Fruit fly (Drosophila melanogaster) whole organism, pupa: Measurements from ENCODE around the gene CG7017.

Experiments used
- CG10348 ChIP-seq: fragments of 200-800 bp; sonication (Bioruptor generic); IDR thresholded peaks from 2 replicates; pipeline ENCODE4 v1.3.6; 2022; ENCODE audit warnings: missing biosample characterization, missing genetic modification characterization
- CG12605 ChIP-seq: fragments of 200-800 bp; sonication (Bioruptor generic); IDR thresholded peaks from 2 replicates; pipeline ENCODE4 v1.3.6; 2022; ENCODE audit warnings: missing biosample characterization, missing genetic modification characterization
- CG13204 ChIP-seq: fragments of 200-800 bp; sonication (Bioruptor generic); optimal IDR thresholded peaks from 2 replicates; lab custom pipeline; 2018; ENCODE audit warnings: missing biosample characterization, mild to moderate bottlenecking, missing genetic modification characterization, moderate library complexity
- CG14655 ChIP-seq: fragments of 200-800 bp; sonication (Bioruptor generic); optimal IDR thresholded peaks from 3 replicates; lab custom pipeline; 2017; ENCODE audit warnings: mild to moderate bottlenecking, missing biosample characterization, missing genetic modification reagents, missing genetic modification characterization
- CG15710 ChIP-seq: fragments of 200-800 bp; sonication (Bioruptor generic); optimal IDR thresholded peaks from 2 replicates; lab custom pipeline; 2018; ENCODE audit warnings: missing biosample characterization, mild to moderate bottlenecking, missing genetic modification characterization, moderate library complexity
- CG17806 ChIP-seq: fragments of 200-800 bp; sonication (Bioruptor generic); optimal IDR thresholded peaks from 2 replicates; lab custom pipeline; 2018; ENCODE audit warnings: missing biosample characterization, mild to moderate bottlenecking, missing genetic modification characterization, moderate library complexity
- CG32121 ChIP-seq: fragments of 200-800 bp; sonication (Bioruptor generic); IDR thresholded peaks from 2 replicates; pipeline ENCODE4 v1.3.6; 2022; ENCODE audit warnings: missing biosample characterization, missing genetic modification characterization
- CG34367 ChIP-seq: fragments of 200-800 bp; sonication (Bioruptor generic); optimal IDR thresholded peaks from 2 replicates; lab custom pipeline; 2018; ENCODE audit warnings: missing biosample characterization, mild to moderate bottlenecking, missing genetic modification characterization
- CG4496 ChIP-seq: fragments of 200-800 bp; sonication (Bioruptor generic); IDR thresholded peaks from 3 replicates; pipeline ENCODE4 v1.3.6; 2022; ENCODE audit warnings: missing biosample characterization, missing genetic modification characterization
- CG8159 ChIP-seq: fragments of 200-800 bp; sonication (Bioruptor generic); optimal IDR thresholded peaks from 3 replicates; lab custom pipeline; 2018; ENCODE audit warnings: missing biosample characterization, mild to moderate bottlenecking, missing genetic modification characterization, moderate library complexity
- CG8301 ChIP-seq: fragments of 200-800 bp; sonication (Bioruptor generic); optimal IDR thresholded peaks from 2 replicates; lab custom pipeline; 2018; ENCODE audit warnings: missing biosample characterization, mild to moderate bottlenecking, missing genetic modification characterization
- CG9948 ChIP-seq: fragments of 200-800 bp; sonication (Bioruptor generic); optimal IDR thresholded peaks from 2 replicates; lab custom pipeline; 2018; ENCODE audit warnings: missing biosample characterization, mild to moderate bottlenecking, missing genetic modification characterization, moderate library complexity
- D1 ChIP-seq: fragments of 200-800 bp; sonication (Bioruptor generic); optimal IDR thresholded peaks from 2 replicates; lab custom pipeline; 2018; ENCODE audit warnings: missing biosample characterization, mild to moderate bottlenecking, missing genetic modification characterization, moderate library complexity
- EcR ChIP-seq: fragments of 200-800 bp; sonication (Bioruptor generic); optimal IDR thresholded peaks from 3 replicates; lab custom pipeline; 2019; ENCODE audit warnings: missing biosample characterization, missing genetic modification characterization, mild to moderate bottlenecking, moderate library complexity, missing genetic modification reagents
- Ets98B ChIP-seq: fragments of 200-800 bp; sonication (Bioruptor generic); IDR thresholded peaks from 2 replicates; pipeline ENCODE4 v1.3.6; 2022; ENCODE audit warnings: missing biosample characterization, missing genetic modification characterization
- Pif1A ChIP-seq: fragments of 200-800 bp; sonication (Bioruptor generic); optimal IDR thresholded peaks from 3 replicates; lab custom pipeline; 2016; ENCODE audit warnings: missing biosample characterization, missing genetic modification characterization
- Pif1B ChIP-seq: fragments of 200-800 bp; sonication (Bioruptor generic); optimal IDR thresholded peaks from 3 replicates; lab custom pipeline; 2016; ENCODE audit warnings: missing biosample characterization, missing genetic modification characterization
- Snoo ChIP-seq: fragments of 200-800 bp; sonication (Bioruptor generic); optimal IDR thresholded peaks from 3 replicates; lab custom pipeline; 2017; ENCODE audit warnings: missing biosample characterization, mild to moderate bottlenecking, missing genetic modification characterization, inconsistent platforms
- fd96Ca ChIP-seq: fragments of 200-800 bp; sonication (Bioruptor generic); IDR thresholded peaks from 3 replicates; pipeline ENCODE4 v1.3.6; 2022; ENCODE audit warnings: missing biosample characterization, missing genetic modification characterization
- gl ChIP-seq: fragments of 200-800 bp; sonication (Bioruptor generic); optimal IDR thresholded peaks from 2 replicates; lab custom pipeline; 2018; ENCODE audit warnings: missing biosample characterization, mild to moderate bottlenecking, missing genetic modification characterization
- rn ChIP-seq: fragments of 200-800 bp; sonication (Bioruptor generic); IDR thresholded peaks from 2 replicates; pipeline ENCODE4 v1.3.6; 2022; ENCODE audit warnings: missing biosample characterization, missing genetic modification characterization

CG7017 gene

DNA sequence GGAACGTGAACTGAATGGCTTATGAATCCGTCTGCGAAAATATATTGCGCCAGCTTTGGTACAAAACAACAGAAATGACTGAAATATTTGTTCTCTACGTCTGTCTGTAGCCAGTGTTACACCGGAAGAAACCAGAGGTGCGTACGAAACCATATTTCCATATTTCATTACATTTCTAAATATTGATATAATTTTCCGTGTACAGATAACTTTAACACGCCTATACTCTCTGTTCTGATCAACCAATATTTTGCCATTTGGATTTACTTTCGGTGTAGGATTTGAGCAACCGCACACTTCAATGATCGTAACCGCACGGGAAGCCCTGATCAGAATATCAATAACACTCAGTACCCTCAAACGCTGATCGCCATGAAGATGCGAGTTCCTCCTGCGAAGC, 17.2 kb downstream of the CG7017 start:
- TF ChIP-seq CG14655 (GFP tag; lab: Kevin White, UChicago) (peak; percentile 71), Ets98B (GFP tag; lab: Robert Waterston, UW) (peak; percentile 67), CG32121 (GFP tag; lab: Robert Waterston, UW) (peak; percentile 59; the same call in 1 of the 2 replicates), D1 (tag; lab: Kevin White, UChicago) (no peak), fd96Ca (peak; percentile 72; the same call in 2 of the 3 replicates), CG15710 (tag; lab: Kevin White, UChicago) (peak; percentile 57), EcR (no peak), CG13204 (GFP tag; lab: Kevin White, UChicago) (no peak), Pif1A (peak; percentile 51), CG8301 (tag; lab: Kevin White, UChicago) (peak; percentile 56), Snoo (tag; lab: Kevin White, UChicago) (peak; percentile 55), CG12605 (GFP tag; lab: Robert Waterston, UW) (no peak), CG8159 (peak; percentile 40), CG9948 (tag; lab: Kevin White, UChicago) (peak; percentile 54), CG34367 (peak; percentile 58), gl (no peak), CG10348 (GFP tag; lab: Robert Waterston, UW) (no peak), CG17806 (tag; lab: Kevin White, UChicago) (peak; percentile 64), Pif1B (GFP tag; lab: Kevin White, UChicago) (peak; percentile 60), rn (GFP tag; lab: Robert Waterston, UW) (no peak), CG4496 (GFP tag; lab: Robert Waterston, UW) (peak; percentile 78)
- TF ChIP-seq, all 21 proteins: peak for 14

DNA sequence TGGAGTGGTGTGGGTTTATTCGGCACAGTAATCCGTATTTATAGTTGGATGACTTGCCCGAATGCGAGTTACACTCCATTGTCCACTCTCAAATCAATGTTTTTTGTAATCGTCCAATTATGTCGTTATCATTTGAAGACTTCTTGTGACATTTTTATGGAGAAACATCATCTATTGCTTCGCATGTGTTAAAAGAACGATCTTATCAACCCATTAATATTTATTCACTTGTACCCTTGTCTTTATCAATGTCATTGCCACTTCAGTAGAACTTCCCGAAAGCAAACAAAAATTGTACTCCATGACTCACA, 18.2 kb downstream of the CG7017 start:
- TF ChIP-seq gl (no peak), Pif1B (GFP tag; lab: Kevin White, UChicago) (no peak), CG34367 (no peak), Snoo (tag; lab: Kevin White, UChicago) (no peak), rn (GFP tag; lab: Robert Waterston, UW) (no peak), CG14655 (GFP tag; lab: Kevin White, UChicago) (no peak), CG12605 (GFP tag; lab: Robert Waterston, UW) (no peak), CG13204 (GFP tag; lab: Kevin White, UChicago) (no peak), D1 (tag; lab: Kevin White, UChicago) (no peak), CG4496 (GFP tag; lab: Robert Waterston, UW) (no peak), fd96Ca (no peak)
- TF ChIP-seq, all 21 proteins: peak for 0

DNA sequence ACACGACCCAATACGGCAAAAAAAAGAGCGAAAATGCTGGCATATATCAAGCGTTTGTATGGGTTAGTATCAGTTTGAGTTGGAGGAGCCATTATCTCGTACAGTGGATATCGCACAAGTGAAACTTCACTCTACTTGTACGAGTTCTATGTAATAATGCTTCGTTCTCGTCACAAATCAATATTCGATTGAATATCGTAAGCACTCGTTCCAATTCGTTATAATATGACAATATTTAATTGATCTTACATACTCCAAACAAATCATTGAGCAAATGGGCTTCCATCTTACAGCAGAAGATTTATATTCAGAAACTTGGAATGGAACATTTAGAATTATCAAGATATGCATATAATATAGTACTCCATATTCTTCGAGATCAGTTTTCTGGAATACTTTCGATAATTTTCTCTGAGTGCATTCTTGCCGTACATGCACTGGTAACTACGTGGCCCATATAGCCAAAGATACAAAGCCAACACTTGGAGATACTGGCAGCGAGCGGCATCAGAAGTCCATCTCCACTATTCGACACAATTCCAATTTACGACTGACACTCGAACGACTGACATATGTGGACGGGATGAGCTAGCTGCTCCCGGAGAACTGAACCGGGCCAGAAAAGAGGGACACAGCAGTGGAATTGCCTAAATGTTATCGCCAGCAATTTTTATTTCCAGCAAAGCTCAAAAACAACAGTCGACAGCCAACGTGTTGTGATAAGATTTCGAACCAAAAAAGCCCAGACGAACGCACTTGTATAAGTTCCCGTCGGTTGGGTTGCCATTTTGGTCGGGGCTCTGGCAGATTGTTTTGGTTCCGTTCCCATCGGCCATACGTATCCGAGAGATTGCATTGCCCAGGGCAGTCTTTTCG, 18.8 kb downstream of the CG7017 start:
- TF ChIP-seq D1 (tag; lab: Kevin White, UChicago), result no peak
- no peak for TF ChIP-seq CG10348 (GFP tag; lab: Robert Waterston, UW)
- TF ChIP-seq CG17806 (tag; lab: Kevin White, UChicago), result no peak
- no peak for TF ChIP-seq EcR
- TF ChIP-seq CG9948 (tag; lab: Kevin White, UChicago), result no peak
- TF ChIP-seq CG34367, result no peak
- TF ChIP-seq CG15710 (tag; lab: Kevin White, UChicago), result peak; percentile 6
- no peak for TF ChIP-seq fd96Ca
- no peak for TF ChIP-seq CG12605 (GFP tag; lab: Robert Waterston, UW)
- peak; percentile 47 for TF ChIP-seq CG14655 (GFP tag; lab: Kevin White, UChicago)
- no peak for TF ChIP-seq CG32121 (GFP tag; lab: Robert Waterston, UW)
- no peak for TF ChIP-seq gl
- peak; percentile 16 for TF ChIP-seq CG8159
- TF ChIP-seq Pif1B (GFP tag; lab: Kevin White, UChicago), result no peak
- TF ChIP-seq CG13204 (GFP tag; lab: Kevin White, UChicago), result no peak

DNA sequence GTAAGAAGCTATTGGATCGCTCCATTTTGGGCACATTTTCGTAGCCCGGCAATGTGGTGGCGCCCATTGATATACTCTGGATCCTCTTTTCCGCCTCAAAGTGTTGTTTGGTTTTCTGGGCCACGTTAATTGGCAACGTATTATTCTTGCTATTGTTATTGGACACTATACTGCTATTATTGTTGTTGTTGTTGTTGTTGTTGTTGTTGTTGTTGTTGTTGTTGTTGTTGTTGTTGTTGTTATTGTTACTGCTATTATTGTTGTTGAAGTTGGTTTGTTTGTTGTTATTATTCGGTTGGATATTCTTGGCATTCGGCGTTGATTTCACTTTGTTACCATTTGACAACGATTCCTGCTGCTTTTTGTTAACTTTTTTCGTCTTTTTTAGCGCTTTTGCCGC, 20.1 kb downstream of the CG7017 start:
- no peak for TF ChIP-seq CG9948 (tag; lab: Kevin White, UChicago)
- no peak for TF ChIP-seq fd96Ca
- no peak for TF ChIP-seq CG8301 (tag; lab: Kevin White, UChicago)
- TF ChIP-seq D1 (tag; lab: Kevin White, UChicago), result no peak
- no peak for TF ChIP-seq CG13204 (GFP tag; lab: Kevin White, UChicago)
- no peak for TF ChIP-seq CG4496 (GFP tag; lab: Robert Waterston, UW)

DNA sequence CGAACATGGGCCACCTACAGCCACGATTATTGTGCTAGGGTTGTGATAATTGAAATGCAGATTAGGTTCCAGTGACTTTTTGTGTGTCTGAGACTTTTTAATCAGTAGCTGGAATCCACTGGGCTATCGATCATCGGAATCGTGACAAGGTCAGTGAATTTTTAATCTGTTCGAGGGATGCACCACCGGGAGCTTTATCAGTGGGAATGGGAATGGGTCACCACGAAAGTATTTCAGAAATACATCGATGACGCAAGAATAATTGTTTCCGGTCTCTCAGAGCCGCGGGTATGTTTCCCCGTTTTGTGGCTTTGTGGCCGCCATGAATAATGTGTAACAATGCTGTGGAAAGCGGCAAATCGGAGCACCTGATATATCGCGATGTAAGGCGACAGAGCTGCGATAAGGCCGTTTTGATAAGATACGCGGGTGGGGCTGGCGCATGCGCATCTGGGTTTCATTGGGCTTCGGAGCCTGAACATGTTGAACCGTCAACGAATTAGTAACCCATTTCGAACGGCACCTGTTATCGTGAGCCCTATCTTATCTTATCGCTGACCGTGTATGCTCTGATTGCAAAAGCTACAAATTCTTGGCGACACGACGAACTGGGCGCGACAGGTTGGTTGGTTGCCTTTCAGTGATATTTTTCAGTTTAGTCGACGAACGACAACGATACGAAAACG, 23.9 kb downstream of the CG7017 start, which contains the start of gene Ssk:
TSS of gene Ssk (plus strand) at position 638 of the 686 bp plus-strand sequence.
- TF ChIP-seq EcR, result peak; percentile 20
- no peak for TF ChIP-seq rn (GFP tag; lab: Robert Waterston, UW)
- no peak for TF ChIP-seq Snoo (tag; lab: Kevin White, UChicago)
- TF ChIP-seq Pif1A, result no peak
- TF ChIP-seq CG14655 (GFP tag; lab: Kevin White, UChicago), result no peak
- TF ChIP-seq CG34367, result no peak
- TF ChIP-seq CG10348 (GFP tag; lab: Robert Waterston, UW), result no peak
- TF ChIP-seq CG12605 (GFP tag; lab: Robert Waterston, UW), result 0 out of 2 replicates have a peak, but pooled peaks have one; percentile 13
- TF ChIP-seq CG4496 (GFP tag; lab: Robert Waterston, UW), result no peak
- peak; percentile 55; the same call in 1 of the 3 replicates for TF ChIP-seq fd96Ca
- no peak for TF ChIP-seq CG32121 (GFP tag; lab: Robert Waterston, UW)
- no peak for TF ChIP-seq CG15710 (tag; lab: Kevin White, UChicago)
- TF ChIP-seq Ets98B (GFP tag; lab: Robert Waterston, UW), result peak; percentile 32; the same call in 1 of the 2 replicates
- peak; percentile 3 for TF ChIP-seq Pif1B (GFP tag; lab: Kevin White, UChicago)
